Fruit fly (Drosophila melanogaster): ENCODE measurements around the gene CG12099.

CG12099 gene

dm6 chr3L:1584003-1584402 is 25.7 kb upstream of the CG12099 start (continued):
- TF ChIP-seq HHEX (GFP tag; optimal IDR thresholded peaks at IDR 0.05) (no peak), Dll (GFP tag; IDR thresholded peaks at IDR 0.05; ENCODE audit: partially characterized antibody) (no peak), Gug (GFP tag; IDR thresholded peaks at IDR 0.05) (peak; percentile 44; the same call in 2 of the 4 replicates), bbx (GFP tag; IDR thresholded peaks at IDR 0.05; ENCODE audit: partially characterized antibody) (no peak), BEAF-32 (GFP tag; optimal IDR thresholded peaks at IDR 0.05) (no peak), CG15514 (GFP tag; optimal IDR thresholded peaks at IDR 0.05) (no peak), nau (GFP tag; optimal IDR thresholded peaks at IDR 0.05) (no peak), CG6654 (GFP tag; optimal IDR thresholded peaks at IDR 0.05) (no peak), CG1529 (GFP tag; optimal IDR thresholded peaks at IDR 0.05) (peak; percentile 61), dati (GFP tag; IDR thresholded peaks at IDR 0.05) (peak; percentile 60; the same call in 1 of the 2 replicates), CG14860 (GFP tag; IDR thresholded peaks at IDR 0.05; ENCODE audit: partially characterized antibody) (no peak), psq (GFP tag; optimal IDR thresholded peaks at IDR 0.05) (peak; percentile 22), fd64A (GFP tag; optimal IDR thresholded peaks at IDR 0.05) (no peak), ato (GFP tag; IDR thresholded peaks at IDR 0.05; ENCODE audit: partially characterized antibody) (no peak), gsb-n (tag; optimal IDR thresholded peaks at IDR 0.05) (peak; percentile 46), CG14667 (GFP tag; IDR thresholded peaks at IDR 0.05) (peak; percentile 46; the same call in 1 of the 2 replicates), CG7839 (tag; optimal IDR thresholded peaks at IDR 0.05) (peak; percentile 72), vnd (GFP tag; IDR thresholded peaks at IDR 0.05; ENCODE audit: partially characterized antibody) (no peak), fru (optimal IDR thresholded peaks at IDR 0.05) (no peak), E2f1 (GFP tag; IDR thresholded peaks at IDR 0.05) (peak; percentile 34; the same call in 1 of the 2 replicates), pan (optimal IDR thresholded peaks at IDR 0.05) (no peak), pan (GFP tag; optimal IDR thresholded peaks at IDR 0.05 in 1 of 2, IDR thresholded peaks at IDR 0.05 in 1 of 2) (peak in 1 of 2 experiments; percentile 73), CG7372 (GFP tag; IDR thresholded peaks at IDR 0.05) (no peak), CG11504 (tag; optimal IDR thresholded peaks at IDR 0.05) (no peak), grn (GFP tag; optimal IDR thresholded peaks at IDR 0.05) (peak; percentile 7), her (GFP tag; optimal IDR thresholded peaks at IDR 0.05) (peak; percentile 11), bowl (GFP tag; IDR thresholded peaks at IDR 0.05) (peak; percentile 57; the same call in 1 of the 2 replicates), caup (GFP tag; optimal IDR thresholded peaks at IDR 0.05; ENCODE audit: severe bottlenecking) (no peak), C15 (GFP tag; IDR thresholded peaks at IDR 0.05) (no peak), hth (optimal IDR thresholded peaks at IDR 0.05) (no peak), Taf1 (GFP tag; IDR thresholded peaks at IDR 0.05) (no peak), otp (GFP tag; IDR thresholded peaks at IDR 0.05) (peak; percentile 84), mam (GFP tag; optimal IDR thresholded peaks at IDR 0.05) (no peak), CG17829 (tag; optimal IDR thresholded peaks at IDR 0.05) (peak; percentile 79), HmgZ (tag; optimal IDR thresholded peaks at IDR 0.05) (peak; percentile 39), Usf (GFP tag; optimal IDR thresholded peaks at IDR 0.05) (peak; percentile 11), CG9817 (tag; optimal IDR thresholded peaks at IDR 0.05) (peak; percentile 39), croc (GFP tag; conservative IDR thresholded peaks at IDR 0.05) (peak; percentile 55; the same call in 2 of the 3 replicates), CG4424 (GFP tag; optimal IDR thresholded peaks at IDR 0.05) (peak; percentile 58), CTCF (GFP tag; optimal IDR thresholded peaks at IDR 0.05) (no peak), CG17186 (GFP tag; optimal IDR thresholded peaks at IDR 0.05) (no peak), CG3847 (GFP tag; IDR thresholded peaks at IDR 0.05) (peak; percentile 40; the same call in 1 of the 2 replicates), vvl (GFP tag; IDR thresholded peaks at IDR 0.05) (peak; percentile 78), gt (GFP tag; IDR thresholded peaks at IDR 0.05) (peak; percentile 27; the same call in 1 of the 2 replicates), ATbp (GFP tag; optimal IDR thresholded peaks at IDR 0.05) (peak; percentile 55), scrt (GFP tag; optimal IDR thresholded peaks at IDR 0.05) (no peak), Adf1 (GFP tag; IDR thresholded peaks at IDR 0.05) (no peak), CG15269 (tag; optimal IDR thresholded peaks at IDR 0.05) (peak; percentile 63), CG15011 (GFP tag; optimal IDR thresholded peaks at IDR 0.05) (no peak), Lim3 (GFP tag; IDR thresholded peaks at IDR 0.05) (no peak), CG3065 (GFP tag; optimal IDR thresholded peaks at IDR 0.05) (peak; percentile 22), Rfx (GFP tag; IDR thresholded peaks at IDR 0.05) (peak; percentile 66)
